Worm (Caenorhabditis elegans) whole organism, midembryonic: ENCODE results near the gene svh-1.

Experiments
- T22C8.4 ChIP-seq: fragments of 200-800 bp; sonication (Bioruptor generic); IDR thresholded peaks from 2 replicates; pipeline ENCODE4 v1.3.6; 2022; ENCODE audit warnings: missing genetic modification characterization, missing compliant biosample characterization
- klf-2 ChIP-seq: fragments of 200-800 bp; sonication (Bioruptor generic); conservative IDR thresholded peaks from 2 replicates; pipeline ENCODE4 v1.3.6; 2022; ENCODE audit warnings: missing genetic modification reagents, missing genetic modification characterization, missing compliant biosample characterization
- tab-1 ChIP-seq: fragments of 200-800 bp; sonication (Bioruptor generic); IDR thresholded peaks from 2 replicates; pipeline ENCODE4 v1.3.6; 2022; ENCODE audit warnings: missing genetic modification characterization, missing compliant biosample characterization

DNA sequence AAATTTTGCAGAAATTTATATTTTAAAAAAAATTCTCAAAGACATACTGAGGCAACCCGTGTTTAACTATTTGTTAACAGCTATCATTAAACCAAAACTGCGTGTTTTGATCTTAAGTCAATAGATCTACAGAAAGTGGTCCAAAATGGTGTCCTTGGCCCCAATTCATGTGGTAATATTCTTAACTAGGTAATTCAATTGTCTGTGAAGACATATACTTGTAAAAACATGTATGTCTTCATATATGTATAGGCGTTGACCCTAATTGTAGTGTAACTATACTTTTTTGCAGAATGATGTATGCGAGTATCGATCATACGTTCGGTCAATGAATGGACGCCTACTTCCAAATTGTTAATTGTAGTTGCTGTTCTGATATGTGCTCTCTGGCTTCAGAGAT is 36.7 kb upstream of the svh-1 start, which contains the start of gene C07G1.15:
- TF ChIP-seq T22C8.4 (GFP tag; lab: Robert Waterston, UW) (no peak), klf-2 (GFP tag; lab: Robert Waterston, UW) (no peak), tab-1 (no peak)
